Fruit fly (Drosophila melanogaster) S2 (cell line): ENCODE measurements around the gene CG42795.

Experiments used
- CG8478 ChIP-seq: fragments of >200 bp; optimal IDR thresholded peaks from 2 replicates; lab custom pipeline; 2018
- CTCF ChIP-seq, 2 experiments: fragments of >200 bp; optimal IDR thresholded peaks; 2 replicates each; lab custom pipeline; 2018

dm6 chr3R:10226132-10227023 is 888 bp downstream of the CG42795 start:
- TF ChIP-seq CG8478 (lab: Kevin White, UChicago), result no peak
- TF ChIP-seq CTCF (optimal IDR thresholded peaks at IDR 0.05; lab: Kevin White, UChicago), result no peak
